Worm (Caenorhabditis elegans): ENCODE measurements around the gene tald-1.

Gene tald-1

DNA sequence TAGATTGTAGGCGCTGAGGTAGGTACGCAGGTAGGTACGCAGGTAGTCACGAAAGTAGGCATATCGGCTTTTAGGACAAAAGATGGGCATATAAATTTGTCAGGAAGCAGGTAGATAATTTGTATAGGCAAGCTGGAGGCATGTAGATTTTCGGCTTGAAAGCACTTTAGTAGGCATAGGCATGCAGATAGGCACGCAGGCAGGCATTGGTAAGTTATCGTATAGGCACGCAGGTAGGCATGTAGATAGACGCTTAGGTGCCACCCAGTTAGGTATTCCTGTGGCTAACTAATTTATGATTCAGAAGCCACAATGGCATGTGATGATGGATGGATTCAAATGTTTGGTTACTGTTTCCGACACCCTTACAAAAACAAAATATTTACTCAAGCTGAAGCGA is 36.6 kb downstream of the tald-1 start:
- no peak for TF ChIP-seq ceh-45 (GFP tag; IDR thresholded peaks at IDR 0.05)
- no peak for TF ChIP-seq dve-1 (tag; optimal IDR thresholded peaks at IDR 0.05)
- TF ChIP-seq ceh-2 (tag; optimal IDR thresholded peaks at IDR 0.05), result no peak
- no peak for TF ChIP-seq ama-1 (optimal IDR thresholded peaks at IDR 0.05)
- no peak for TF ChIP-seq nhr-11 (tag; optimal IDR thresholded peaks at IDR 0.05)
- no peak for TF ChIP-seq unc-55 (GFP tag; optimal IDR thresholded peaks at IDR 0.05)
- no peak for TF ChIP-seq ztf-16 (tag; optimal IDR thresholded peaks at IDR 0.05)
- no peak for TF ChIP-seq pros-1 (tag; optimal IDR thresholded peaks at IDR 0.05)
- no peak for TF ChIP-seq ceh-48 (tag; optimal IDR thresholded peaks at IDR 0.05)
- TF ChIP-seq pha-4 (tag; optimal IDR thresholded peaks at IDR 0.05), result no peak
- TF ChIP-seq hlh-6 (tag; optimal IDR thresholded peaks at IDR 0.05), result no peak
- no peak for TF ChIP-seq ceh-9 (tag; optimal IDR thresholded peaks at IDR 0.05)
- no peak for TF ChIP-seq ceh-31 (tag; optimal IDR thresholded peaks at IDR 0.05)

- TF ChIP-seq ceh-19 (GFP tag; optimal IDR thresholded peaks at IDR 0.05) (no peak), nfya-1 (tag; optimal IDR thresholded peaks at IDR 0.05) (peak; percentile 99)
These were observed 37.4 kb downstream of the tald-1 start for ce11 chrIV:4423885-4424284.

DNA sequence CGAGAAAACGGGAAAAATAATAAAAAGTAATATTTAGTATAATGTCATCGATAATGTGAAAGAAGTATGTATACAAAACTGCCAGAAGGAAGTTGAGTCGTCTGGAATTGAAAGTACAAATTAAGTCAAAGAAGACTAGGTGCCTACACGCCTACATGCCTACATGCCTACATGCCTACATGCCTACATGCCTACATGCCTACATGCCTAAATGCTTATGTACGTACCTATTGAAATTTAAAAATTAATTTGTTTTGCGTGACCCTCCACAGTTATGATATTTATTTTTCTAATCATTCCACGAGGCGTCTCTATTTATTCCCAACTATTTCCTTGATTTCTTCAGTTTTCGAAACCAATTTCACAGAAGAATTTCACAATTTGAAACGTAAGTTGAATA is 43.5 kb downstream of the tald-1 start, which contains the start of the genes str-185 and R08C7.5:
str-185 (minus strand) TSS at position 101 of the 400 bp plus-strand sequence.
R08C7.5 (plus strand) TSS at position 329 of the 400 bp plus-strand sequence.
- TF ChIP-seq pax-1 (tag; optimal IDR thresholded peaks at IDR 0.05) (no peak), ceh-24 (tag; optimal IDR thresholded peaks at IDR 0.05) (no peak), hlh-30 (tag; optimal IDR thresholded peaks at IDR 0.05; ENCODE audit: insufficient read depth) (no peak), pat-9 (tag; optimal IDR thresholded peaks at IDR 0.05) (no peak), tbx-2 (tag; optimal IDR thresholded peaks at IDR 0.05) (no peak), ahr-1 (tag; optimal IDR thresholded peaks at IDR 0.05) (no peak), nhr-11 (tag; optimal IDR thresholded peaks at IDR 0.05) (no peak), hlh-6 (tag; optimal IDR thresholded peaks at IDR 0.05) (no peak), ztf-16 (tag; optimal IDR thresholded peaks at IDR 0.05) (no peak), ama-1 (optimal IDR thresholded peaks at IDR 0.05) (no peak), hlh-13 (GFP tag; optimal IDR thresholded peaks at IDR 0.05) (no peak), gmeb-2 (tag; optimal IDR thresholded peaks at IDR 0.05) (no peak), K09A11.1 (tag; optimal IDR thresholded peaks at IDR 0.05; ENCODE audit: insufficient read depth) (no peak)

DNA sequence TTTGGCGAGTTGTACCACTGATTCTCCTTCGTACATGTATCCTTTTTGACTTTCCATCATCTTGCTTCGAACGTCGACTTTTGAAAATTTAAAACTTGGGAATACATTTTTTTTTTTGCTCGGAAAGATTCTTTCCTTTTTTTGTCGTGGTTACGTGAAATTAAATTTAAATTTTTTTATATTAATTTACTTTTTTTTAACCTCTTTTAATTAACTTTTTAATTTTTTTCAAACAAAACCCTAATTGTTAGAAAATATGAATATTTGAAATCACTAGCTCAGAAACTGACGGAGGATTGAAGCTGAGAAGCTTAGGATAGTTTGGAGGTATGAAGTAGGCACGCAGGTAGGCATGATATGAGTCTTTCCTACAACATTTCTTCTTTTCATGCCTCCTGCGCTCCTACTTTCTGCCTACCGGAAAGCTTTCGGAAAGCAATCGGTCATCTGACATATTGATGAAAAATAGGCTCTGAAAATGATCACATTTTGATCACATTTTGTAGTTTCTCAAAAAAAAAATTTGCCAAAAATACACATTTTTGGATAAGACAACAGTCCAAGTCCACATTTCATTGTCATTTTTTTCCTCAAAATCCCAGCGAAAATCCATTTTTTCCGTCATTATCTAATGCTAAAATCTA is 48.1 kb downstream of the tald-1 start, which contains the start of the genes R08C7.8 and R08C7.4:
R08C7.8 (minus strand) TSS at position 101 of the 644 bp plus-strand sequence.
R08C7.4 (plus strand) TSS at position 594 of the 644 bp plus-strand sequence.
- TF ChIP-seq ttx-3 (tag; optimal IDR thresholded peaks at IDR 0.05) (no peak), F13H6.1 (tag; optimal IDR thresholded peaks at IDR 0.05) (no peak), T23F11.4 (GFP tag; optimal IDR thresholded peaks at IDR 0.05) (no peak), eyg-1 (tag; optimal IDR thresholded peaks at IDR 0.05) (no peak), npax-4 (tag; optimal IDR thresholded peaks at IDR 0.05) (no peak), ahr-1 (tag; optimal IDR thresholded peaks at IDR 0.05) (no peak)

DNA sequence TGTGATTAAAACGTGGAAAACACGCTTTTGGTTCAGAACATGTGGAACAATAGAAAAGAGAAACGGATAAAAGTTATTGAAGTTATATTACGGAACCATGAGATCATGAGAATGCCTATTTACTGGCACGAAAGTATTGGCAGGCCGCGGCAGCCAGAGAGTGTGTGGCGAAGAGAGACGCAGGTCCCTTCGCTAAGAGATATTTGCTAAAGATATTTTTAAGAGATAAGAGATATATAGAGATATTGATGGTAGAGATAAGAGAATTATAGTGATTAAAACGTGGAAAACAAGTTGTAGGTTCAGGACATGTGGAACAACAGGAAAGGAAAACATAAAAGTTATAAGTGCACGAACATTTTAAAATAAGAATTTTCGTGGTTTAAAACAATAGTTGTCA is 51.4 kb downstream of the tald-1 start:
- no peak for TF ChIP-seq ahr-1 (tag; optimal IDR thresholded peaks at IDR 0.05)
- TF ChIP-seq ceh-45 (GFP tag; IDR thresholded peaks at IDR 0.05), result no peak
- TF ChIP-seq pax-1 (tag; optimal IDR thresholded peaks at IDR 0.05), result no peak
- TF ChIP-seq ceh-31 (tag; optimal IDR thresholded peaks at IDR 0.05), result no peak
- no peak for TF ChIP-seq sox-2 (GFP tag; IDR thresholded peaks at IDR 0.05)
- TF ChIP-seq hlh-6 (tag; optimal IDR thresholded peaks at IDR 0.05), result no peak
- TF ChIP-seq ttx-3 (tag; optimal IDR thresholded peaks at IDR 0.05), result no peak

Measured in whole organism, late embryonic.